Worm (Caenorhabditis elegans) whole organism, L4 larva: ENCODE results near the gene pfk-1.2.

ENCODE experiments used
- F10B5.3 ChIP-seq: sonication (generic microtip); optimal IDR thresholded peaks from 2 replicates; lab custom pipeline; 2016; ENCODE audit warnings: mild to moderate bottlenecking, missing genetic modification characterization, missing compliant biosample characterization
- F49E8.2 ChIP-seq: sonication (generic microtip); optimal IDR thresholded peaks from 2 replicates; lab custom pipeline; 2016; ENCODE audit warnings: missing compliant biosample characterization, mild to moderate bottlenecking, missing genetic modification characterization, borderline replicate concordance
- T20F7.1 ChIP-seq: fragments of 200-800 bp; sonication (Bioruptor generic); optimal IDR thresholded peaks from 2 replicates; lab custom pipeline; 2018; ENCODE audit warnings: mild to moderate bottlenecking, missing genetic modification characterization, missing compliant biosample characterization
- Y48G9A.11 ChIP-seq: fragments of 200-800 bp; sonication (Bioruptor generic); IDR thresholded peaks from 2 replicates; pipeline ENCODE4 v1.3.6; 2022; ENCODE audit warnings: missing genetic modification reagents, missing genetic modification characterization, missing compliant biosample characterization
- Y75B8A.6 ChIP-seq: fragments of 200-800 bp; sonication (Bioruptor generic); IDR thresholded peaks from 2 replicates; pipeline ENCODE4 v1.3.6; 2022; ENCODE audit warnings: missing genetic modification reagents, missing genetic modification characterization, missing compliant biosample characterization
- ZK337.2 ChIP-seq: fragments of 200-800 bp; sonication (Bioruptor generic); IDR thresholded peaks from 2 replicates; pipeline ENCODE4 v1.3.6; 2022; ENCODE audit warnings: missing genetic modification reagents, missing genetic modification characterization, missing compliant biosample characterization
- aha-1 ChIP-seq: fragments of 150-350 bp; peaks from one replicate; lab custom pipeline; 2014; ENCODE audit warnings: missing biosample characterization, missing genetic modification characterization
- arid-1 ChIP-seq: fragments of 200-800 bp; sonication (Bioruptor generic); conservative IDR thresholded peaks from 2 replicates; pipeline ENCODE4 v1.3.6; 2022; ENCODE audit warnings: missing genetic modification reagents, missing genetic modification characterization, missing compliant biosample characterization
- ceh-44 ChIP-seq: fragments of 200-800 bp; sonication (Bioruptor generic); IDR thresholded peaks from 2 replicates; pipeline ENCODE4 v1.3.6; 2022; ENCODE audit warnings: missing genetic modification reagents, missing genetic modification characterization, missing compliant biosample characterization
- ces-1 ChIP-seq: fragments of 150-350 bp; sonication (generic microtip); optimal IDR thresholded peaks from 4 replicates; lab custom pipeline; 2014; ENCODE audit warnings: missing biosample characterization, missing genetic modification reagents, missing genetic modification characterization
- daf-16 ChIP-seq, 3 experiments: sonication (generic microtip); optimal IDR thresholded peaks; 2 replicates each; lab custom pipeline; 2016 to 2017; ENCODE audit warnings: missing genetic modification characterization in 3 of 3, missing genetic modification reagents in 3 of 3, mild to moderate bottlenecking in 2 of 3, missing compliant biosample characterization in 2 of 3, missing biosample characterization in 1 of 3, moderate library complexity in 1 of 3
- daf-19 ChIP-seq: fragments of 200-800 bp; sonication (Bioruptor generic); conservative IDR thresholded peaks from 2 replicates; pipeline ENCODE4 v1.3.6; 2022; ENCODE audit warnings: missing genetic modification characterization, missing compliant biosample characterization
- dmd-6 ChIP-seq: fragments of 200-800 bp; sonication (Bioruptor generic); IDR thresholded peaks from 2 replicates; pipeline ENCODE4 v1.3.6; 2022; ENCODE audit warnings: missing genetic modification reagents, missing genetic modification characterization, missing compliant biosample characterization
- dmd-9 ChIP-seq: fragments of 200-800 bp; sonication (Bioruptor generic); IDR thresholded peaks from 2 replicates; pipeline ENCODE4 v1.3.6; 2022; ENCODE audit warnings: missing genetic modification reagents, missing genetic modification characterization, missing compliant biosample characterization
- dpl-1 ChIP-seq: fragments of 150-350 bp; optimal IDR thresholded peaks from 2 replicates; lab custom pipeline; 2014; ENCODE audit warnings: missing biosample characterization, missing genetic modification reagents, missing genetic modification characterization
- duxl-1 ChIP-seq: sonication (generic microtip); optimal IDR thresholded peaks from 2 replicates; lab custom pipeline; 2016; ENCODE audit warnings: mild to moderate bottlenecking, missing genetic modification characterization, moderate library complexity, missing compliant biosample characterization; ENCODE audit not compliant: poor library complexity
- dve-1 ChIP-seq: sonication (generic microtip); optimal IDR thresholded peaks from 2 replicates; lab custom pipeline; 2017; ENCODE audit warnings: antibody characterized with exemption, mild to moderate bottlenecking, missing genetic modification characterization, missing compliant biosample characterization; ENCODE audit not compliant: insufficient read depth
- fos-1 ChIP-seq: fragments of 150-350 bp; optimal IDR thresholded peaks from 2 replicates; lab custom pipeline; 2014; ENCODE audit warnings: missing biosample characterization, missing genetic modification characterization
- hlh-11 ChIP-seq: fragments of 200-800 bp; sonication (Bioruptor generic); optimal IDR thresholded peaks from 2 replicates; lab custom pipeline; 2018; ENCODE audit warnings: mild to moderate bottlenecking, missing genetic modification characterization, missing compliant biosample characterization
- hlh-30 ChIP-seq: sonication (generic microtip); optimal IDR thresholded peaks from 2 replicates; lab custom pipeline; 2017; ENCODE audit warnings: antibody characterized with exemption, mild to moderate bottlenecking, missing genetic modification characterization, missing compliant biosample characterization; ENCODE audit not compliant: insufficient read depth
- hmg-1.1 ChIP-seq: fragments of 200-800 bp; sonication (Bioruptor generic); IDR thresholded peaks from 2 replicates; pipeline ENCODE4 v1.3.6; 2022; ENCODE audit warnings: missing genetic modification reagents, missing genetic modification characterization, missing compliant biosample characterization
- lim-7 ChIP-seq: fragments of 200-800 bp; sonication (Bioruptor generic); IDR thresholded peaks from 2 replicates; pipeline ENCODE4 v1.3.6; 2022; ENCODE audit warnings: missing genetic modification characterization, missing compliant biosample characterization
- lin-13 ChIP-seq: fragments of 150-350 bp; optimal IDR thresholded peaks from 2 replicates; lab custom pipeline; 2014; ENCODE audit warnings: missing biosample characterization, missing genetic modification reagents, missing genetic modification characterization
- lin-15B ChIP-seq: fragments of 150-350 bp; sonication (generic microtip); optimal IDR thresholded peaks from 3 replicates; lab custom pipeline; 2014; ENCODE audit warnings: missing biosample characterization, missing genetic modification characterization
- lin-38 ChIP-seq: fragments of 200-800 bp; sonication (Bioruptor generic); IDR thresholded peaks from 2 replicates; pipeline ENCODE4 v1.3.6; 2022; ENCODE audit warnings: missing genetic modification reagents, missing genetic modification characterization, missing compliant biosample characterization
- lsy-2 ChIP-seq, 2 experiments: fragments of 150-350 bp in 1 of 2; sonication (generic microtip) in 1 of 2; optimal IDR thresholded peaks; 2 replicates each; lab custom pipeline; 2014 to 2017; ENCODE audit warnings: missing biosample characterization in 2 of 2, missing genetic modification characterization in 2 of 2
- mep-1 ChIP-seq: fragments of 150-350 bp; sonication (generic microtip); optimal IDR thresholded peaks from 3 replicates; lab custom pipeline; 2014; ENCODE audit warnings: missing biosample characterization, missing genetic modification characterization
- mes-2 ChIP-seq: sonication (generic microtip); optimal IDR thresholded peaks from 2 replicates; lab custom pipeline; 2016; ENCODE audit warnings: missing genotype, mild to moderate bottlenecking, missing genetic modification characterization, missing compliant biosample characterization; ENCODE audit not compliant: poor library complexity, severe bottlenecking
- mxl-3 ChIP-seq: fragments of 200-800 bp; sonication (Bioruptor generic); optimal IDR thresholded peaks from 2 replicates; lab custom pipeline; 2018; ENCODE audit warnings: mild to moderate bottlenecking, missing genetic modification characterization, missing compliant biosample characterization
- nhr-111 ChIP-seq: fragments of 200-800 bp; sonication (Bioruptor generic); optimal IDR thresholded peaks from 2 replicates; lab custom pipeline; 2018; ENCODE audit warnings: mild to moderate bottlenecking, missing genetic modification characterization, missing compliant biosample characterization
- nhr-25 ChIP-seq: sonication (generic microtip); optimal IDR thresholded peaks from 2 replicates; lab custom pipeline; 2017; ENCODE audit warnings: missing genetic modification characterization, mild to moderate bottlenecking, missing compliant biosample characterization, antibody characterized with exemption, moderate library complexity, borderline replicate concordance; ENCODE audit not compliant: insufficient read depth
- nhr-6 ChIP-seq: fragments of 150-350 bp; optimal IDR thresholded peaks from 2 replicates; lab custom pipeline; 2014; ENCODE audit warnings: missing biosample characterization, missing genetic modification characterization
- pha-4 ChIP-seq, 2 experiments: fragments of 150-350 bp in 1 of 2; fragments of 200-800 bp in 1 of 2; sonication (Bioruptor generic) in 1 of 2; IDR thresholded peaks in 1 of 2; optimal IDR thresholded peaks in 1 of 2; 2 replicates each; pipeline versions ENCODE4 v1.3.6 to Lab custom; 2014 to 2022; ENCODE audit warnings: missing genetic modification characterization in 2 of 2, missing genetic modification reagents in 2 of 2, missing biosample characterization in 1 of 2, missing compliant biosample characterization in 1 of 2
- php-3 ChIP-seq: fragments of 200-800 bp; sonication (Bioruptor generic); IDR thresholded peaks from 2 replicates; pipeline ENCODE4 v1.3.6; 2022; ENCODE audit warnings: missing genetic modification reagents, missing genetic modification characterization, missing compliant biosample characterization
- sdz-12 ChIP-seq: fragments of 200-800 bp; sonication (Bioruptor generic); optimal IDR thresholded peaks from 2 replicates; lab custom pipeline; 2018; ENCODE audit warnings: mild to moderate bottlenecking, missing genetic modification characterization, missing compliant biosample characterization
- set-16 ChIP-seq: fragments of 200-800 bp; sonication (Bioruptor generic); IDR thresholded peaks from 2 replicates; pipeline ENCODE4 v1.3.6; 2022; ENCODE audit warnings: missing genetic modification reagents, missing genetic modification characterization, missing compliant biosample characterization
- snpc-1.2 ChIP-seq: fragments of 200-800 bp; sonication (Bioruptor generic); IDR thresholded peaks from 2 replicates; pipeline ENCODE4 v1.3.6; 2022; ENCODE audit warnings: missing genetic modification reagents, missing genetic modification characterization, missing compliant biosample characterization
- snpc-4 ChIP-seq: fragments of 150-350 bp; optimal IDR thresholded peaks from 2 replicates; lab custom pipeline; 2014; ENCODE audit warnings: missing biosample characterization, missing genetic modification characterization
- tra-1 ChIP-seq: fragments of 200-800 bp; sonication (Bioruptor generic); IDR thresholded peaks from 2 replicates; pipeline ENCODE4 v1.3.6; 2022; ENCODE audit warnings: missing genetic modification reagents, missing genetic modification characterization, missing compliant biosample characterization
- unc-130 ChIP-seq: sonication (generic microtip); optimal IDR thresholded peaks from 2 replicates; lab custom pipeline; 2016; ENCODE audit warnings: missing genetic modification reagents, missing genetic modification characterization, missing compliant biosample characterization
- unc-39 ChIP-seq: sonication (generic microtip); optimal IDR thresholded peaks from 2 replicates; lab custom pipeline; 2017; ENCODE audit warnings: missing biosample characterization, missing genetic modification characterization
- unc-62 ChIP-seq, 3 experiments: fragments of 150-350 bp in 1 of 3; sonication (generic microtip); optimal IDR thresholded peaks in 2 of 3; peaks in 1 of 3; 1 replicate in 1 of 3; 2 replicates in 2 of 3; lab custom pipeline; 2014 to 2017; ENCODE audit warnings: missing biosample characterization in 3 of 3, missing genetic modification characterization in 3 of 3, missing genetic modification reagents in 3 of 3, missing genotype in 1 of 3
- vab-7 ChIP-seq: fragments of 200-800 bp; sonication (Bioruptor generic); IDR thresholded peaks from 2 replicates; pipeline ENCODE4 v1.3.6; 2022; ENCODE audit warnings: missing genetic modification reagents, missing genetic modification characterization, missing compliant biosample characterization

pfk-1.2 gene

ce11 chrV:9546860-9547269, 15.3 kb downstream of the pfk-1.2 start, which contains the start of gene his-37 (continued):
- TF ChIP-seq daf-19 (GFP tag; lab: Robert Waterston, UW): peak; percentile 97
- TF ChIP-seq hlh-30: peak; percentile 92
- TF ChIP-seq dpl-1 (GFP tag; lab: Kevin White, UChicago): peak; percentile 95
- TF ChIP-seq nhr-111: no peak
- peak; percentile 52 for TF ChIP-seq unc-39 (tag; lab: Kevin White, UChicago)
- TF ChIP-seq T20F7.1 (GFP tag; lab: Kevin White, UChicago): peak; percentile 96
- peak; percentile 46 to 100 for TF ChIP-seq unc-62 (GFP tag; optimal IDR thresholded peaks at IDR 0.05 in 1 of 2; lab: Kevin White, UChicago)
- no peak for TF ChIP-seq unc-62 (tag; optimal IDR thresholded peaks at IDR 0.05; lab: Kevin White, UChicago)
- peak; percentile 54 for TF ChIP-seq snpc-4 (tag; lab: Kevin White, UChicago)
- TF ChIP-seq lsy-2 (tag; optimal IDR thresholded peaks at IDR 0.05; lab: Kevin White, UChicago): peak; percentile 95 to 97
- peak; percentile 96 for TF ChIP-seq duxl-1
- peak; percentile 64; the same call in 1 of the 2 replicates for TF ChIP-seq Y75B8A.6 (GFP tag; lab: Robert Waterston, UW)
- TF ChIP-seq ZK337.2 (GFP tag; lab: Robert Waterston, UW): peak; percentile 68; the same call in 1 of the 2 replicates

- TF ChIP-seq duxl-1 (peak; percentile 15), ceh-44 (peak; percentile 91), dve-1 (tag; lab: Kevin White, UChicago) (peak; percentile 48), sdz-12 (no peak), dmd-9 (GFP tag; lab: Robert Waterston, UW) (0 out of 2 replicates have a peak, but pooled peaks have one; percentile 38), lin-13 (peak; percentile 34), lsy-2 (tag; optimal IDR thresholded peaks at IDR 0.05; lab: Kevin White, UChicago) (peak in 1 of 2 experiments; percentile 84), ZK337.2 (GFP tag; lab: Robert Waterston, UW) (peak; percentile 44; the same call in 1 of the 2 replicates), hmg-1.1 (no peak), Y48G9A.11 (GFP tag; lab: Robert Waterston, UW) (peak; percentile 83), mxl-3 (GFP tag; lab: Kevin White, UChicago) (no peak), nhr-6 (no peak), lin-15B (tag; lab: Kevin White, UChicago) (peak; percentile 20), pha-4 (GFP tag; IDR thresholded peaks at IDR 0.05; lab: Robert Waterston, UW) (no peak), pha-4 (tag; optimal IDR thresholded peaks at IDR 0.05; lab: Kevin White, UChicago) (peak; percentile 8), daf-16 (GFP tag; optimal IDR thresholded peaks at IDR 0.05; lab: Kevin White, UChicago) (no peak), daf-16 (tag; optimal IDR thresholded peaks at IDR 0.05; lab: Kevin White, UChicago) (peak; percentile 7), php-3 (no peak), tra-1 (peak; percentile 55; the same call in 1 of the 2 replicates), T20F7.1 (GFP tag; lab: Kevin White, UChicago) (peak; percentile 54), lim-7 (GFP tag; lab: Robert Waterston, UW) (0 out of 2 replicates have a peak, but pooled peaks have one; percentile 9), nhr-25 (tag; lab: Kevin White, UChicago) (peak; percentile 30), dmd-6 (peak; percentile 9; the same call in 1 of the 2 replicates), unc-130 (peak; percentile 93), aha-1 (peak; percentile 94), snpc-1.2 (GFP tag; lab: Robert Waterston, UW) (peak; percentile 84), hlh-11 (peak; percentile 8), mes-2 (tag; lab: Kevin White, UChicago) (peak; percentile 78), vab-7 (GFP tag; lab: Robert Waterston, UW) (0 out of 2 replicates have a peak, but pooled peaks have one; percentile 10), dpl-1 (GFP tag; lab: Kevin White, UChicago) (peak; percentile 42), F10B5.3 (tag; lab: Kevin White, UChicago) (no peak), arid-1 (GFP tag; lab: Robert Waterston, UW) (0 out of 2 replicates have a peak, but pooled peaks have one; percentile 33), fos-1 (tag; lab: Kevin White, UChicago) (no peak), set-16 (GFP tag; lab: Robert Waterston, UW) (no peak), unc-62 (GFP tag; optimal IDR thresholded peaks at IDR 0.05 in 1 of 2; lab: Kevin White, UChicago) (no peak), unc-62 (tag; optimal IDR thresholded peaks at IDR 0.05; lab: Kevin White, UChicago) (no peak), ces-1 (GFP tag; lab: Kevin White, UChicago) (no peak), lin-38 (GFP tag; lab: Robert Waterston, UW) (peak; percentile 98), mep-1 (peak; percentile 40), F49E8.2 (tag; lab: Kevin White, UChicago) (peak; percentile 94)
These were observed 17.9 kb downstream of the pfk-1.2 start, which contains the start of gene nstp-10 for ce11 chrV:9549459-9549858. Gene nstp-10, minus strand, starts transcription at chrV:9549836.
